Worm (Caenorhabditis elegans) whole organism, L4 larva: ENCODE measurements around the gene R186.8.

Experiments
- Y5F2A.4 ChIP-seq: fragments of 200-800 bp; sonication (Bioruptor generic); optimal IDR thresholded peaks from 2 replicates; lab custom pipeline; 2018; ENCODE audit warnings: mild to moderate bottlenecking, missing genetic modification characterization, missing compliant biosample characterization
- aha-1 ChIP-seq: fragments of 150-350 bp; peaks from one replicate; lab custom pipeline; 2014; ENCODE audit warnings: missing biosample characterization, missing genetic modification characterization
- aly-2 ChIP-seq: sonication (generic microtip); optimal IDR thresholded peaks from 2 replicates; lab custom pipeline; 2018; ENCODE audit warnings: missing biosample characterization, missing genetic modification characterization
- attf-4 ChIP-seq: sonication (generic microtip); optimal IDR thresholded peaks from 3 replicates; lab custom pipeline; 2017; ENCODE audit warnings: missing biosample characterization, missing genetic modification characterization
- ceh-28 ChIP-seq: fragments of 150-350 bp; optimal IDR thresholded peaks from 2 replicates; lab custom pipeline; 2014; ENCODE audit warnings: missing biosample characterization, missing genetic modification reagents, missing genetic modification characterization
- ceh-82 ChIP-seq: sonication (generic microtip); optimal IDR thresholded peaks from 2 replicates; lab custom pipeline; 2017; ENCODE audit warnings: missing biosample characterization, missing genetic modification characterization
- cey-2 ChIP-seq: sonication (generic microtip); optimal IDR thresholded peaks from 3 replicates; lab custom pipeline; 2017; ENCODE audit warnings: missing genetic modification characterization, mild to moderate bottlenecking, missing compliant biosample characterization, antibody characterized with exemption, borderline replicate concordance; ENCODE audit not compliant: insufficient read depth
- daf-16 ChIP-seq, 3 experiments: sonication (generic microtip); optimal IDR thresholded peaks; 2 replicates each; lab custom pipeline; 2016 to 2017; ENCODE audit warnings: missing genetic modification characterization in 3 of 3, missing genetic modification reagents in 3 of 3, mild to moderate bottlenecking in 2 of 3, missing compliant biosample characterization in 2 of 3, missing biosample characterization in 1 of 3, moderate library complexity in 1 of 3
- dmd-6 ChIP-seq: fragments of 200-800 bp; sonication (Bioruptor generic); IDR thresholded peaks from 2 replicates; pipeline ENCODE4 v1.3.6; 2022; ENCODE audit warnings: missing genetic modification reagents, missing genetic modification characterization, missing compliant biosample characterization
- dve-1 ChIP-seq: sonication (generic microtip); optimal IDR thresholded peaks from 2 replicates; lab custom pipeline; 2017; ENCODE audit warnings: antibody characterized with exemption, mild to moderate bottlenecking, missing genetic modification characterization, missing compliant biosample characterization; ENCODE audit not compliant: insufficient read depth
- fkh-10 ChIP-seq: fragments of 150-350 bp; optimal IDR thresholded peaks from 2 replicates; lab custom pipeline; 2014; ENCODE audit warnings: missing biosample characterization, missing genetic modification reagents, missing genetic modification characterization
- hlh-30 ChIP-seq: sonication (generic microtip); optimal IDR thresholded peaks from 2 replicates; lab custom pipeline; 2017; ENCODE audit warnings: antibody characterized with exemption, mild to moderate bottlenecking, missing genetic modification characterization, missing compliant biosample characterization; ENCODE audit not compliant: insufficient read depth
- hmg-1.1 ChIP-seq: fragments of 200-800 bp; sonication (Bioruptor generic); IDR thresholded peaks from 2 replicates; pipeline ENCODE4 v1.3.6; 2022; ENCODE audit warnings: missing genetic modification reagents, missing genetic modification characterization, missing compliant biosample characterization
- lim-7 ChIP-seq: fragments of 200-800 bp; sonication (Bioruptor generic); IDR thresholded peaks from 2 replicates; pipeline ENCODE4 v1.3.6; 2022; ENCODE audit warnings: missing genetic modification characterization, missing compliant biosample characterization
- lin-15B ChIP-seq: fragments of 150-350 bp; sonication (generic microtip); optimal IDR thresholded peaks from 3 replicates; lab custom pipeline; 2014; ENCODE audit warnings: missing biosample characterization, missing genetic modification characterization
- lsy-2 ChIP-seq, 2 experiments: fragments of 150-350 bp in 1 of 2; sonication (generic microtip) in 1 of 2; optimal IDR thresholded peaks; 2 replicates each; lab custom pipeline; 2014 to 2017; ENCODE audit warnings: missing biosample characterization in 2 of 2, missing genetic modification characterization in 2 of 2
- madf-5 ChIP-seq, 2 experiments: fragments of 200-800 bp; sonication (Bioruptor generic); IDR thresholded peaks; 2 replicates each; pipeline ENCODE4 v1.3.6; 2022; ENCODE audit warnings: missing compliant biosample characterization in 2 of 2, missing genetic modification characterization in 2 of 2
- nhr-10 ChIP-seq: fragments of 150-350 bp; optimal IDR thresholded peaks from 2 replicates; lab custom pipeline; 2014; ENCODE audit warnings: missing biosample characterization, missing genetic modification characterization
- nhr-28 ChIP-seq: fragments of 150-350 bp; optimal IDR thresholded peaks from 2 replicates; lab custom pipeline; 2014; ENCODE audit warnings: missing biosample characterization, missing genetic modification characterization
- nhr-6 ChIP-seq: fragments of 150-350 bp; optimal IDR thresholded peaks from 2 replicates; lab custom pipeline; 2014; ENCODE audit warnings: missing biosample characterization, missing genetic modification characterization
- pha-4 ChIP-seq, 2 experiments: fragments of 150-350 bp in 1 of 2; fragments of 200-800 bp in 1 of 2; sonication (Bioruptor generic) in 1 of 2; IDR thresholded peaks in 1 of 2; optimal IDR thresholded peaks in 1 of 2; 2 replicates each; pipeline versions ENCODE4 v1.3.6 to Lab custom; 2014 to 2022; ENCODE audit warnings: missing genetic modification characterization in 2 of 2, missing genetic modification reagents in 2 of 2, missing biosample characterization in 1 of 2, missing compliant biosample characterization in 1 of 2
- rbr-2 ChIP-seq: sonication (generic microtip); optimal IDR thresholded peaks from 2 replicates; lab custom pipeline; 2016; ENCODE audit warnings: missing genotype, missing genetic modification characterization, missing compliant biosample characterization
- saeg-2 ChIP-seq: fragments of 200-800 bp; sonication (Bioruptor generic); IDR thresholded peaks from 2 replicates; pipeline ENCODE4 v1.3.6; 2022; ENCODE audit warnings: missing genetic modification reagents, missing genetic modification characterization, missing compliant biosample characterization
- skn-1 ChIP-seq: fragments of 150-350 bp; optimal IDR thresholded peaks from 2 replicates; lab custom pipeline; 2014; ENCODE audit warnings: missing biosample characterization, missing genetic modification characterization
- snpc-4 ChIP-seq: fragments of 150-350 bp; optimal IDR thresholded peaks from 2 replicates; lab custom pipeline; 2014; ENCODE audit warnings: missing biosample characterization, missing genetic modification characterization
- unc-39 ChIP-seq: sonication (generic microtip); optimal IDR thresholded peaks from 2 replicates; lab custom pipeline; 2017; ENCODE audit warnings: missing biosample characterization, missing genetic modification characterization
- unc-62 ChIP-seq, 3 experiments: fragments of 150-350 bp in 1 of 3; sonication (generic microtip); optimal IDR thresholded peaks in 2 of 3; peaks in 1 of 3; 1 replicate in 1 of 3; 2 replicates in 2 of 3; lab custom pipeline; 2014 to 2017; ENCODE audit warnings: missing biosample characterization in 3 of 3, missing genetic modification characterization in 3 of 3, missing genetic modification reagents in 3 of 3, missing genotype in 1 of 3
- vab-7 ChIP-seq: fragments of 200-800 bp; sonication (Bioruptor generic); IDR thresholded peaks from 2 replicates; pipeline ENCODE4 v1.3.6; 2022; ENCODE audit warnings: missing genetic modification reagents, missing genetic modification characterization, missing compliant biosample characterization
- zip-2 ChIP-seq: fragments of 150-350 bp; optimal IDR thresholded peaks from 2 replicates; lab custom pipeline; 2014; ENCODE audit warnings: missing biosample characterization, missing genetic modification characterization
- ztf-7 ChIP-seq: fragments of 150-350 bp; optimal IDR thresholded peaks from 2 replicates; lab custom pipeline; 2014; ENCODE audit warnings: missing biosample characterization, missing genetic modification characterization

R186.8 gene

ce11 chrV:12967110-12967509 lies 672 bp downstream of the R186.8 start, which contains the start of gene R186.3:
R186.3 (minus strand) TSS chrV:12967210.
- no peak for TF ChIP-seq dmd-6

- no peak for TF ChIP-seq nhr-6 (tag; lab: Kevin White, UChicago)
- TF ChIP-seq madf-5 (GFP tag; IDR thresholded peaks at IDR 0.05; lab: Robert Waterston, UW) = no peak
- no peak for TF ChIP-seq hmg-1.1 (GFP tag; lab: Robert Waterston, UW)
- no peak for TF ChIP-seq unc-39 (tag; lab: Kevin White, UChicago)
- TF ChIP-seq vab-7 (GFP tag; lab: Robert Waterston, UW) = no peak
- no peak for TF ChIP-seq aly-2 (tag; lab: Kevin White, UChicago)
- no peak for TF ChIP-seq nhr-10 (tag; lab: Kevin White, UChicago)
- no peak for TF ChIP-seq pha-4 (GFP tag; IDR thresholded peaks at IDR 0.05; lab: Robert Waterston, UW)
- no peak for TF ChIP-seq pha-4 (tag; optimal IDR thresholded peaks at IDR 0.05; lab: Kevin White, UChicago)
- no peak for TF ChIP-seq fkh-10 (GFP tag; lab: Kevin White, UChicago)
- TF ChIP-seq saeg-2 (GFP tag; lab: Robert Waterston, UW) = no peak
- no peak for TF ChIP-seq ceh-28 (tag; lab: Kevin White, UChicago)
- no peak for TF ChIP-seq ceh-82
- TF ChIP-seq skn-1 = no peak
- no peak for TF ChIP-seq lin-15B (tag; lab: Kevin White, UChicago)
- TF ChIP-seq lim-7 (GFP tag; lab: Robert Waterston, UW) = no peak
These were observed 3.7 kb downstream of the R186.8 start, which contains the start of gene srd-35 for ce11 chrV:12964076-12964475. srd-35 (plus strand) TSS chrV:12964376.

ce11 chrV:12963192-12963591 lies 4.6 kb downstream of the R186.8 start, which contains the start of gene hrg-9:
hrg-9 (minus strand) TSS chrV:12963343.
- TF ChIP-seq lsy-2 (tag; optimal IDR thresholded peaks at IDR 0.05; lab: Kevin White, UChicago) = peak in 1 of 2 experiments; percentile 28
- TF ChIP-seq hlh-30 (tag; lab: Kevin White, UChicago) = peak; percentile 38
- no peak for TF ChIP-seq cey-2 (tag; lab: Kevin White, UChicago)
- TF ChIP-seq nhr-28 = peak; percentile 37
- TF ChIP-seq daf-16 (GFP tag; optimal IDR thresholded peaks at IDR 0.05; lab: Kevin White, UChicago) = peak in 1 of 2 experiments; percentile 47
- TF ChIP-seq daf-16 (tag; optimal IDR thresholded peaks at IDR 0.05; lab: Kevin White, UChicago) = peak; percentile 23
- no peak for TF ChIP-seq Y5F2A.4 (GFP tag; lab: Kevin White, UChicago)
- TF ChIP-seq ztf-7 = peak; percentile 95
- TF ChIP-seq fkh-10 (GFP tag; lab: Kevin White, UChicago) = no peak
- TF ChIP-seq attf-4 (tag; lab: Kevin White, UChicago) = no peak
- no peak for TF ChIP-seq rbr-2
- TF ChIP-seq dve-1 = peak; percentile 52

- TF ChIP-seq nhr-28 (peak; percentile 12), daf-16 (GFP tag; optimal IDR thresholded peaks at IDR 0.05; lab: Kevin White, UChicago) (no peak), daf-16 (tag; optimal IDR thresholded peaks at IDR 0.05; lab: Kevin White, UChicago) (no peak), unc-62 (GFP tag; optimal IDR thresholded peaks at IDR 0.05 in 1 of 2; lab: Kevin White, UChicago) (peak in 1 of 2 experiments; percentile 25), unc-62 (tag; optimal IDR thresholded peaks at IDR 0.05; lab: Kevin White, UChicago) (no peak)
These were observed 6.7 kb downstream of the R186.8 start, which contains the start of gene mpst-7 for ce11 chrV:12961085-12961560. mpst-7 (minus strand) TSS chrV:12961135.

- peak in 1 of 2 experiments; percentile 77 for TF ChIP-seq unc-62 (GFP tag; optimal IDR thresholded peaks at IDR 0.05 in 1 of 2; lab: Kevin White, UChicago)
- no peak for TF ChIP-seq unc-62 (tag; optimal IDR thresholded peaks at IDR 0.05; lab: Kevin White, UChicago)
- TF ChIP-seq snpc-4 (tag; lab: Kevin White, UChicago) = no peak
- TF ChIP-seq aha-1 (tag; lab: Kevin White, UChicago) = peak; percentile 76
- TF ChIP-seq ceh-28 (tag; lab: Kevin White, UChicago) = no peak
- no peak for TF ChIP-seq zip-2 (tag; lab: Kevin White, UChicago)
These were observed 13.5 kb downstream of the R186.8 start for ce11 chrV:12954261-12954660.
